Worm (Caenorhabditis elegans): ENCODE data around the gene C33B4.5.

Gene C33B4.5

ce11 chrII:11339507-11339906 lies 43.6 kb upstream of the C33B4.5 start, which contains the start of gene rmd-3:
Gene rmd-3 (minus strand): TSS chrII:11339607.
- no peak for TF ChIP-seq ceh-43 (GFP tag; optimal IDR thresholded peaks at IDR 0.05)
- TF ChIP-seq snpc-4 (tag; optimal IDR thresholded peaks at IDR 0.05), result no peak
- TF ChIP-seq nhr-12 (tag; optimal IDR thresholded peaks at IDR 0.05), result no peak
- TF ChIP-seq ceh-83 (GFP tag; optimal IDR thresholded peaks at IDR 0.05), result no peak
- no peak for TF ChIP-seq ztf-11 (tag; optimal IDR thresholded peaks at IDR 0.05)
- no peak for TF ChIP-seq sem-2 (GFP tag; optimal IDR thresholded peaks at IDR 0.05)
- TF ChIP-seq M03D4.4 (tag; optimal IDR thresholded peaks at IDR 0.05), result no peak
- TF ChIP-seq nhr-237 (tag; optimal IDR thresholded peaks at IDR 0.05), result no peak
- no peak for TF ChIP-seq sptf-1 (tag; optimal IDR thresholded peaks at IDR 0.05)
- TF ChIP-seq lin-13 (tag; optimal IDR thresholded peaks at IDR 0.05), result no peak
- TF ChIP-seq flh-1 (GFP tag; optimal IDR thresholded peaks at IDR 0.05), result no peak
- TF ChIP-seq ham-2 (GFP tag; optimal IDR thresholded peaks at IDR 0.05), result no peak
- TF ChIP-seq mab-5 (tag; optimal IDR thresholded peaks at IDR 0.05), result no peak
- TF ChIP-seq unc-62 (GFP tag; optimal IDR thresholded peaks at IDR 0.05), result no peak

ce11 chrII:11343300-11343869 lies 39.7 kb upstream of the C33B4.5 start, which contains the start of gene lgc-20:
Gene lgc-20 (minus strand): TSS chrII:11343610.
- TF ChIP-seq ceh-83 (GFP tag; optimal IDR thresholded peaks at IDR 0.05) (no peak), zip-8 (tag; optimal IDR thresholded peaks at IDR 0.05) (no peak)

- no peak for TF ChIP-seq ham-2 (GFP tag; optimal IDR thresholded peaks at IDR 0.05)
- TF ChIP-seq tbx-8 (GFP tag; optimal IDR thresholded peaks at IDR 0.05), result no peak
- no peak for TF ChIP-seq bed-3 (GFP tag; optimal IDR thresholded peaks at IDR 0.05)
- no peak for TF ChIP-seq nhr-12 (tag; optimal IDR thresholded peaks at IDR 0.05)
- TF ChIP-seq hlh-1 (tag; optimal IDR thresholded peaks at IDR 0.05), result no peak
- no peak for TF ChIP-seq ceh-83 (GFP tag; optimal IDR thresholded peaks at IDR 0.05)
- TF ChIP-seq nhr-76 (tag; optimal IDR thresholded peaks at IDR 0.05), result no peak
- no peak for TF ChIP-seq mep-1 (tag; optimal IDR thresholded peaks at IDR 0.05)
- no peak for TF ChIP-seq zip-8 (tag; optimal IDR thresholded peaks at IDR 0.05)
- TF ChIP-seq pha-4 (tag; optimal IDR thresholded peaks at IDR 0.05), result no peak
- TF ChIP-seq nhr-2 (tag; optimal IDR thresholded peaks at IDR 0.05), result no peak
- TF ChIP-seq drap-1 (GFP tag; optimal IDR thresholded peaks at IDR 0.05), result no peak
- no peak for TF ChIP-seq M03D4.4 (tag; optimal IDR thresholded peaks at IDR 0.05)
- no peak for TF ChIP-seq lsy-2 (tag; optimal IDR thresholded peaks at IDR 0.05)
- TF ChIP-seq ces-1 (GFP tag; optimal IDR thresholded peaks at IDR 0.05), result no peak
These were observed 38.6 kb upstream of the C33B4.5 start for ce11 chrII:11344554-11344953.

ce11 chrII:11345570-11346029 lies 37.5 kb upstream of the C33B4.5 start, which contains the start of gene nduf-11:
Gene nduf-11 (minus strand): TSS chrII:11345620.
- TF ChIP-seq ceh-43 (GFP tag; optimal IDR thresholded peaks at IDR 0.05) (peak; percentile 70), snpc-4 (tag; optimal IDR thresholded peaks at IDR 0.05) (no peak), nhr-2 (tag; optimal IDR thresholded peaks at IDR 0.05) (no peak), tbx-8 (GFP tag; optimal IDR thresholded peaks at IDR 0.05) (no peak), nhr-12 (tag; optimal IDR thresholded peaks at IDR 0.05) (no peak), sptf-1 (tag; optimal IDR thresholded peaks at IDR 0.05) (peak; percentile 78), mep-1 (tag; optimal IDR thresholded peaks at IDR 0.05) (peak; percentile 86), lsy-2 (tag; optimal IDR thresholded peaks at IDR 0.05) (peak; percentile 86), M03D4.4 (tag; optimal IDR thresholded peaks at IDR 0.05) (peak; percentile 77), flh-1 (GFP tag; optimal IDR thresholded peaks at IDR 0.05) (no peak), bed-3 (GFP tag; optimal IDR thresholded peaks at IDR 0.05) (peak; percentile 10), nhr-28 (tag; optimal IDR thresholded peaks at IDR 0.05) (no peak), pha-4 (tag; optimal IDR thresholded peaks at IDR 0.05) (peak; percentile 64), blmp-1 (tag; optimal IDR thresholded peaks at IDR 0.05) (no peak), unc-62 (GFP tag; optimal IDR thresholded peaks at IDR 0.05) (peak; percentile 3), drap-1 (GFP tag; optimal IDR thresholded peaks at IDR 0.05) (no peak), ztf-11 (tag; optimal IDR thresholded peaks at IDR 0.05) (no peak), ham-2 (GFP tag; optimal IDR thresholded peaks at IDR 0.05) (no peak), zip-8 (tag; optimal IDR thresholded peaks at IDR 0.05) (no peak), elt-1 (tag; optimal IDR thresholded peaks at IDR 0.05; ENCODE audit: borderline replicate concordance, insufficient read depth) (no peak), ceh-83 (GFP tag; optimal IDR thresholded peaks at IDR 0.05) (no peak), cnd-1 (tag; optimal IDR thresholded peaks at IDR 0.05) (no peak), lin-13 (tag; optimal IDR thresholded peaks at IDR 0.05) (peak; percentile 62), lin-32 (GFP tag; optimal IDR thresholded peaks at IDR 0.05) (no peak), nhr-237 (tag; optimal IDR thresholded peaks at IDR 0.05) (peak; percentile 78), mls-2 (tag; optimal IDR thresholded peaks at IDR 0.05) (peak; percentile 36), ces-1 (GFP tag; optimal IDR thresholded peaks at IDR 0.05) (peak; percentile 63), unc-120 (tag; optimal IDR thresholded peaks at IDR 0.05; ENCODE audit: poor library complexity, severe bottlenecking) (peak; percentile 15), elt-3 (tag; optimal IDR thresholded peaks at IDR 0.05) (no peak), unc-39 (tag; optimal IDR thresholded peaks at IDR 0.05) (no peak), sem-2 (GFP tag; optimal IDR thresholded peaks at IDR 0.05) (no peak), mab-5 (tag; optimal IDR thresholded peaks at IDR 0.05) (no peak), ceh-39 (tag; optimal IDR thresholded peaks at IDR 0.05) (no peak), hlh-1 (tag; optimal IDR thresholded peaks at IDR 0.05) (peak; percentile 42), nhr-76 (tag; optimal IDR thresholded peaks at IDR 0.05) (no peak)

Measured in whole organism, mixed stage, embryonic.